Worm (Caenorhabditis elegans) whole organism, L4/young adult: ENCODE results near the gene srb-12.

Source experiments
- W03F9.2 ChIP-seq: fragments of 150-350 bp; optimal IDR thresholded peaks from 2 replicates; lab custom pipeline; 2014; ENCODE audit warnings: missing biosample characterization, missing genetic modification characterization
- dao-5 ChIP-seq: sonication (generic microtip); optimal IDR thresholded peaks from 2 replicates; lab custom pipeline; 2016; ENCODE audit warnings: missing genotype, missing genetic modification characterization, moderate library complexity, missing compliant biosample characterization
- him-1 ChIP-seq: sonication (generic microtip); optimal IDR thresholded peaks from 2 replicates; lab custom pipeline; 2016; ENCODE audit warnings: missing genotype, missing genetic modification reagents, missing genetic modification characterization, missing compliant biosample characterization

- TF ChIP-seq him-1 (tag; lab: Kevin White, UChicago) = no peak
- TF ChIP-seq dao-5 (tag; lab: Kevin White, UChicago) = no peak
- no peak for TF ChIP-seq W03F9.2 (tag; lab: Kevin White, UChicago)
Observed at ce11 chrII:5184661-5185545, 30.5 kb upstream of the srb-12 start.
